Worm (Caenorhabditis elegans): ENCODE data around the gene slc-28.2.

DNA sequence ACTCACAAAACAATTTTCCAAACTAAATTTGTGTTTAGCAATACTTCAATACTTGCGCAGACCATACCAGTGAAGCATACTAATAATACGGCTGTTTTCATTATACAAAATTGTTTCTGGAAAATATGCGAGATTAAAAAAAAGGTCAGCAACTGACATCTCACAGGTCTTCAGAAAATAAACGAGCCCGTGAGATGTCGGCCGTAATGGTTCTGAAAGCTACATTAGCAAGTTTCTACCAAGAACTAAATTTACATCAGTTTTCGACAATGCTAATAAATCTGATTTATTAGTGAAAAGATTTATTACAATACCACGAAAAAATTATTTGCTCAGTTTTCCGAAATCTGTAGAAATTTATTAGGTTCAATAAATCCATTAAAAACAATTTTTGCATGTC, 17.5 kb downstream of the slc-28.2 start, which contains the start of gene srbc-31:
- TF ChIP-seq nhr-12 (tag; optimal IDR thresholded peaks at IDR 0.05) (no peak), mep-1 (tag; optimal IDR thresholded peaks at IDR 0.05) (no peak), lin-13 (tag; optimal IDR thresholded peaks at IDR 0.05) (no peak), pha-4 (tag; optimal IDR thresholded peaks at IDR 0.05) (no peak), ceh-39 (tag; optimal IDR thresholded peaks at IDR 0.05) (no peak), ztf-11 (tag; optimal IDR thresholded peaks at IDR 0.05) (no peak), elt-3 (tag; optimal IDR thresholded peaks at IDR 0.05) (no peak), nhr-237 (tag; optimal IDR thresholded peaks at IDR 0.05) (no peak), nhr-28 (tag; optimal IDR thresholded peaks at IDR 0.05) (no peak), nhr-76 (tag; optimal IDR thresholded peaks at IDR 0.05) (no peak), snpc-4 (tag; optimal IDR thresholded peaks at IDR 0.05) (no peak), unc-62 (GFP tag; optimal IDR thresholded peaks at IDR 0.05) (no peak), hlh-1 (tag; optimal IDR thresholded peaks at IDR 0.05) (no peak), sptf-1 (tag; optimal IDR thresholded peaks at IDR 0.05) (no peak)

Data from whole organism, mixed stage, embryonic.